Fruit fly (Drosophila melanogaster) whole organism, embryonic: ENCODE measurements around the gene CG42525.

Experiments used
- Atf3 ChIP-seq: fragments of 200-800 bp; sonication (Bioruptor generic); optimal IDR thresholded peaks from 3 replicates; lab custom pipeline; 2016; ENCODE audit warnings: missing biosample characterization, missing genetic modification characterization
- CG1024 ChIP-seq: fragments of 200-800 bp; sonication (Bioruptor generic); IDR thresholded peaks from 2 replicates; pipeline ENCODE4 v1.3.6; 2022; ENCODE audit warnings: missing biosample characterization, missing genetic modification characterization
- CG10321 ChIP-seq: fragments of 200-800 bp; sonication (Bioruptor generic); IDR thresholded peaks from 2 replicates; pipeline ENCODE4 v1.3.6; 2022; ENCODE audit warnings: missing biosample characterization, missing genetic modification characterization
- CG11696 ChIP-seq: fragments of 200-800 bp; sonication (Bioruptor generic); IDR thresholded peaks from 2 replicates; pipeline ENCODE4 v1.3.6; 2022; ENCODE audit warnings: missing biosample characterization, missing genetic modification characterization
- CG13287 ChIP-seq: fragments of 200-800 bp; sonication (Bioruptor generic); IDR thresholded peaks from 2 replicates; pipeline ENCODE4 v1.3.6; 2022; ENCODE audit warnings: missing biosample characterization, missing genetic modification characterization; ENCODE audit not compliant: partially characterized antibody
- CG1647 ChIP-seq: fragments of 200-800 bp; sonication (Bioruptor generic); optimal IDR thresholded peaks from 3 replicates; lab custom pipeline; 2016; ENCODE audit warnings: missing biosample characterization, missing genetic modification characterization
- CG17829 ChIP-seq: fragments of 200-800 bp; optimal IDR thresholded peaks from 2 replicates; lab custom pipeline; 2019; ENCODE audit warnings: missing biosample characterization, mild to moderate bottlenecking, missing genetic modification characterization, moderate library complexity
- CG31365 ChIP-seq: fragments of 200-800 bp; sonication (Bioruptor generic); optimal IDR thresholded peaks from 2 replicates; lab custom pipeline; 2018; ENCODE audit warnings: missing biosample characterization, mild to moderate bottlenecking, missing genetic modification characterization
- CG34224 ChIP-seq: fragments of 200-800 bp; sonication (Bioruptor generic); IDR thresholded peaks from 3 replicates; pipeline ENCODE4 v1.3.6; 2022; ENCODE audit warnings: missing biosample characterization, missing genetic modification characterization; ENCODE audit not compliant: partially characterized antibody
- CG34422 ChIP-seq: fragments of 200-800 bp; sonication (Bioruptor generic); IDR thresholded peaks from 3 replicates; pipeline ENCODE4 v1.3.6; 2022; ENCODE audit warnings: missing biosample characterization, missing genetic modification characterization
- CG4282 ChIP-seq: fragments of 200-800 bp; sonication (Bioruptor generic); optimal IDR thresholded peaks from 2 replicates; lab custom pipeline; 2016; ENCODE audit warnings: missing biosample characterization, missing genetic modification characterization
- CG6175 ChIP-seq: fragments of 200-800 bp; sonication (Bioruptor generic); IDR thresholded peaks from 3 replicates; pipeline ENCODE4 v1.3.6; 2022; ENCODE audit warnings: missing biosample characterization, missing genetic modification characterization
- CG6683 ChIP-seq: fragments of 200-800 bp; sonication (Bioruptor generic); optimal IDR thresholded peaks from 2 replicates; lab custom pipeline; 2017; ENCODE audit warnings: missing biosample characterization, mild to moderate bottlenecking, missing genetic modification characterization, missing genetic modification reagents
- CG6689 ChIP-seq: fragments of 200-800 bp; sonication (Bioruptor generic); IDR thresholded peaks from 2 replicates; pipeline ENCODE4 v1.3.6; 2022; ENCODE audit warnings: missing biosample characterization, missing genetic modification characterization
- CG6791 ChIP-seq: fragments of 200-800 bp; sonication (Bioruptor generic); IDR thresholded peaks from 3 replicates; pipeline ENCODE4 v1.3.6; 2022; ENCODE audit warnings: missing biosample characterization, missing genetic modification characterization; ENCODE audit not compliant: partially characterized antibody
- CG7271 ChIP-seq: fragments of 200-800 bp; sonication (Bioruptor generic); optimal IDR thresholded peaks from 2 replicates; lab custom pipeline; 2018; ENCODE audit warnings: missing biosample characterization, mild to moderate bottlenecking, missing genetic modification characterization, moderate library complexity
- CG7372 ChIP-seq: fragments of 200-800 bp; sonication (Bioruptor generic); IDR thresholded peaks from 2 replicates; pipeline ENCODE4 v1.3.6; 2022; ENCODE audit warnings: missing biosample characterization, missing genetic modification characterization
- CG7963 ChIP-seq: fragments of 200-800 bp; sonication (Bioruptor generic); IDR thresholded peaks from 3 replicates; pipeline ENCODE4 v1.3.6; 2022; ENCODE audit warnings: missing biosample characterization, missing genetic modification characterization; ENCODE audit not compliant: partially characterized antibody
- CTCF ChIP-seq: fragments of 200-800 bp; sonication (Bioruptor generic); optimal IDR thresholded peaks from 2 replicates; lab custom pipeline; 2017; ENCODE audit warnings: missing biosample characterization, mild to moderate bottlenecking, missing genetic modification characterization, moderate library complexity
- Chrac-16 ChIP-seq: fragments of 200-800 bp; sonication (Bioruptor generic); optimal IDR thresholded peaks from 3 replicates; lab custom pipeline; 2016; ENCODE audit warnings: missing biosample characterization, missing genetic modification characterization
- E2f2 ChIP-seq: fragments of 200-800 bp; sonication (Bioruptor generic); IDR thresholded peaks from 2 replicates; pipeline ENCODE4 v1.3.6; 2022; ENCODE audit warnings: missing biosample characterization, missing genetic modification characterization
- ERR ChIP-seq: fragments of 200-800 bp; sonication (Bioruptor generic); optimal IDR thresholded peaks from 2 replicates; lab custom pipeline; 2016; ENCODE audit warnings: missing biosample characterization, missing genetic modification characterization
- Hr78 ChIP-seq, 2 experiments: fragments of 200-800 bp in 1 of 2; fragments of >200 bp in 1 of 2; sonication (Bioruptor generic) in 1 of 2; optimal IDR thresholded peaks; 2 replicates each; lab custom pipeline; 2017 to 2019; ENCODE audit warnings: missing biosample characterization in 2 of 2, missing genetic modification characterization in 2 of 2, mild to moderate bottlenecking in 1 of 2, moderate library complexity in 1 of 2
- NK7.1 ChIP-seq: fragments of 200-800 bp; sonication (Bioruptor generic); optimal IDR thresholded peaks from 3 replicates; lab custom pipeline; 2016; ENCODE audit warnings: missing biosample characterization, missing genetic modification characterization
- Neu2 ChIP-seq: fragments of 200-800 bp; sonication (Bioruptor generic); optimal IDR thresholded peaks from 3 replicates; lab custom pipeline; 2016; ENCODE audit warnings: missing biosample characterization, missing genetic modification characterization, borderline replicate concordance
- Nf-YC ChIP-seq: fragments of 200-800 bp; optimal IDR thresholded peaks from 3 replicates; lab custom pipeline; 2019; ENCODE audit warnings: missing biosample characterization, mild to moderate bottlenecking, missing genetic modification characterization, moderate library complexity
- PHDP ChIP-seq: fragments of 200-800 bp; sonication (Bioruptor generic); optimal IDR thresholded peaks from 3 replicates; lab custom pipeline; 2018; ENCODE audit warnings: missing biosample characterization, mild to moderate bottlenecking, missing genetic modification characterization, moderate library complexity
- Six4 ChIP-seq: fragments of 200-800 bp; sonication (Bioruptor generic); optimal IDR thresholded peaks from 2 replicates; lab custom pipeline; 2016; ENCODE audit warnings: missing biosample characterization, missing genetic modification characterization
- Taf1 ChIP-seq: fragments of 200-800 bp; sonication (Bioruptor generic); IDR thresholded peaks from 2 replicates; pipeline ENCODE4 v1.3.6; 2022; ENCODE audit warnings: missing biosample characterization, missing genetic modification characterization
- Usf ChIP-seq: fragments of 200-800 bp; sonication (Bioruptor generic); optimal IDR thresholded peaks from 2 replicates; lab custom pipeline; 2017; ENCODE audit warnings: missing genotype, missing biosample characterization, missing genetic modification characterization
- abd-A ChIP-seq: fragments of 200-800 bp; sonication (Bioruptor generic); optimal IDR thresholded peaks from 3 replicates; lab custom pipeline; 2019; ENCODE audit warnings: missing biosample characterization, mild to moderate bottlenecking, missing genetic modification characterization, moderate library complexity
- aop ChIP-seq: fragments of 200-800 bp; sonication (Bioruptor generic); IDR thresholded peaks from 2 replicates; pipeline ENCODE4 v1.3.6; 2022; ENCODE audit warnings: missing biosample characterization, missing genetic modification characterization
- ato ChIP-seq: fragments of 200-800 bp; sonication (Bioruptor generic); IDR thresholded peaks from 2 replicates; pipeline ENCODE4 v1.3.6; 2022; ENCODE audit warnings: missing biosample characterization, missing genetic modification characterization; ENCODE audit not compliant: partially characterized antibody
- cad ChIP-seq: fragments of >200 bp; optimal IDR thresholded peaks from 2 replicates; lab custom pipeline; 2017; ENCODE audit warnings: missing biosample characterization, missing genetic modification characterization
- dmrt99B ChIP-seq: fragments of 200-800 bp; sonication (Bioruptor generic); optimal IDR thresholded peaks from 2 replicates; lab custom pipeline; 2018; ENCODE audit warnings: missing biosample characterization, mild to moderate bottlenecking, missing genetic modification characterization, moderate library complexity
- dpn ChIP-seq, 2 experiments: fragments of 200-800 bp; sonication (Bioruptor generic); optimal IDR thresholded peaks; 3 replicates each; lab custom pipeline; 2016; ENCODE audit warnings: missing biosample characterization in 2 of 2, missing genetic modification characterization in 2 of 2
- fd96Cb ChIP-seq: fragments of 200-800 bp; sonication (Bioruptor generic); optimal IDR thresholded peaks from 2 replicates; lab custom pipeline; 2018; ENCODE audit warnings: missing biosample characterization, mild to moderate bottlenecking, missing genetic modification characterization, moderate library complexity
- gcm ChIP-seq: fragments of 200-800 bp; sonication (Bioruptor generic); optimal IDR thresholded peaks from 2 replicates; lab custom pipeline; 2019; ENCODE audit warnings: missing biosample characterization, mild to moderate bottlenecking, missing genetic modification characterization, moderate library complexity
- gem ChIP-seq: fragments of 200-800 bp; sonication (Bioruptor generic); optimal IDR thresholded peaks from 2 replicates; lab custom pipeline; 2019; ENCODE audit warnings: missing biosample characterization, mild to moderate bottlenecking, missing genetic modification characterization, moderate library complexity
- grau ChIP-seq: fragments of 200-800 bp; optimal IDR thresholded peaks from 3 replicates; lab custom pipeline; 2019; ENCODE audit warnings: missing biosample characterization, mild to moderate bottlenecking, missing genetic modification characterization, moderate library complexity
- ind ChIP-seq: fragments of 200-800 bp; sonication (Bioruptor generic); optimal IDR thresholded peaks from 3 replicates; lab custom pipeline; 2016; ENCODE audit warnings: missing biosample characterization, missing genetic modification characterization
- jumu ChIP-seq: fragments of 200-800 bp; sonication (Bioruptor generic); optimal IDR thresholded peaks from 3 replicates; lab custom pipeline; 2016; ENCODE audit warnings: missing biosample characterization, missing genetic modification characterization
- nmo ChIP-seq: fragments of 200-800 bp; sonication (Bioruptor generic); optimal IDR thresholded peaks from 2 replicates; lab custom pipeline; 2018; ENCODE audit warnings: missing biosample characterization, mild to moderate bottlenecking, missing genetic modification characterization, moderate library complexity
- psq ChIP-seq: fragments of 200-800 bp; sonication (Bioruptor generic); optimal IDR thresholded peaks from 2 replicates; lab custom pipeline; 2017; ENCODE audit warnings: missing biosample characterization, missing genetic modification characterization
- rib ChIP-seq: fragments of 200-800 bp; sonication (Bioruptor generic); IDR thresholded peaks from 2 replicates; pipeline ENCODE4 v1.3.6; 2022; ENCODE audit warnings: missing biosample characterization, missing genetic modification characterization
- sisA ChIP-seq: fragments of 200-800 bp; sonication (Bioruptor generic); IDR thresholded peaks from 2 replicates; pipeline ENCODE4 v1.3.6; 2022; ENCODE audit warnings: missing biosample characterization, missing genetic modification characterization
- sqz ChIP-seq: fragments of 200-800 bp; sonication (Bioruptor generic); optimal IDR thresholded peaks from 3 replicates; lab custom pipeline; 2018; ENCODE audit warnings: missing biosample characterization, mild to moderate bottlenecking, missing genetic modification characterization
- tna ChIP-seq: fragments of 200-800 bp; sonication (Bioruptor generic); IDR thresholded peaks from 2 replicates; pipeline ENCODE4 v1.3.6; 2022; ENCODE audit warnings: missing biosample characterization, missing genetic modification characterization; ENCODE audit not compliant: partially characterized antibody
- wdn ChIP-seq: fragments of 200-800 bp; sonication (Bioruptor generic); IDR thresholded peaks from 2 replicates; pipeline ENCODE4 v1.3.6; 2022; ENCODE audit warnings: missing biosample characterization, missing genetic modification characterization
- z ChIP-seq: fragments of 200-800 bp; sonication (Bioruptor generic); IDR thresholded peaks from 3 replicates; pipeline ENCODE4 v1.3.6; 2022; ENCODE audit warnings: missing biosample characterization, missing genetic modification characterization
- zf30C ChIP-seq: fragments of 200-800 bp; sonication (Bioruptor generic); optimal IDR thresholded peaks from 3 replicates; lab custom pipeline; 2018; ENCODE audit warnings: missing biosample characterization, mild to moderate bottlenecking, missing genetic modification characterization

CG42525 gene

dm6 chr3L:3192912-3193311 lies 3.4 kb upstream of the CG42525 start, which contains the start of gene Hsp83 (continued):
- TF ChIP-seq Neu2 (peak; percentile 59), ind (peak; percentile 84), Hr78 (GFP tag; optimal IDR thresholded peaks at IDR 0.05; lab: Kevin White, UChicago) (no peak), CG34422 (GFP tag; lab: Robert Waterston, UW) (peak; percentile 92), CG7963 (GFP tag; lab: Robert Waterston, UW) (no peak), CG1647 (GFP tag; lab: Kevin White, UChicago) (peak; percentile 93), PHDP (peak; percentile 98), cad (GFP tag; lab: Kevin White, UChicago) (no peak), CG1024 (GFP tag; lab: Robert Waterston, UW) (peak; percentile 92), CG17829 (peak; percentile 90), dmrt99B (peak; percentile 88), abd-A (tag; lab: Kevin White, UChicago) (no peak), ERR (GFP tag; lab: Kevin White, UChicago) (peak; percentile 84), Chrac-16 (GFP tag; lab: Kevin White, UChicago) (peak; percentile 79), sisA (GFP tag; lab: Robert Waterston, UW) (peak; percentile 38; the same call in 1 of the 2 replicates), CG13287 (GFP tag; lab: Robert Waterston, UW) (no peak), CG34224 (GFP tag; lab: Robert Waterston, UW) (no peak; the same call in 1 of the 3 replicates), CG4282 (GFP tag; lab: Kevin White, UChicago) (peak; percentile 85), Taf1 (GFP tag; lab: Robert Waterston, UW) (peak; percentile 71), CG10321 (GFP tag; lab: Robert Waterston, UW) (peak; percentile 77), Six4 (peak; percentile 88), jumu (GFP tag; lab: Kevin White, UChicago) (peak; percentile 88), aop (0 out of 2 replicates have a peak, but pooled peaks have one; percentile 41), rib (GFP tag; lab: Robert Waterston, UW) (peak; percentile 83), CG6683 (peak; percentile 97), E2f2 (GFP tag; lab: Robert Waterston, UW) (peak; percentile 97), CG11696 (GFP tag; lab: Robert Waterston, UW) (peak; percentile 79), NK7.1 (peak; percentile 95), CG6689 (GFP tag; lab: Robert Waterston, UW) (peak; percentile 81), dpn (GFP tag; optimal IDR thresholded peaks at IDR 0.05; lab: Kevin White, UChicago) (peak; percentile 85 to 94), CG7271 (tag; lab: Kevin White, UChicago) (peak; percentile 97), gcm (GFP tag; lab: Kevin White, UChicago) (peak; percentile 98), wdn (GFP tag; lab: Robert Waterston, UW) (peak; percentile 90), ato (GFP tag; lab: Robert Waterston, UW) (no peak), zf30C (GFP tag; lab: Kevin White, UChicago) (peak; percentile 84), CG6175 (peak; percentile 90), z (GFP tag; lab: Robert Waterston, UW) (peak; percentile 73), Nf-YC (tag; lab: Kevin White, UChicago) (peak; percentile 86), psq (GFP tag; lab: Kevin White, UChicago) (peak; percentile 78), sqz (GFP tag; lab: Kevin White, UChicago) (peak; percentile 98), Usf (GFP tag; lab: Kevin White, UChicago) (peak; percentile 65), CTCF (GFP tag; lab: Kevin White, UChicago) (peak; percentile 80), gem (peak; percentile 77), grau (tag; lab: Kevin White, UChicago) (peak; percentile 90), Atf3 (peak; percentile 91), CG6791 (GFP tag; lab: Robert Waterston, UW) (peak; percentile 23; the same call in 1 of the 3 replicates), CG31365 (tag; lab: Kevin White, UChicago) (peak; percentile 95), CG7372 (peak; percentile 85), tna (GFP tag; lab: Robert Waterston, UW) (no peak), fd96Cb (tag; lab: Kevin White, UChicago) (peak; percentile 63), nmo (GFP tag; lab: Kevin White, UChicago) (peak; percentile 79)
